Worm (Caenorhabditis elegans) whole organism, young adult: ENCODE data around the gene atx-3.
A peak's percentile ranks its signal among the peaks of the same experiment; 100 is the strongest.

Experiments
- B0261.1 ChIP-seq: sonication (generic microtip); optimal IDR thresholded peaks from 2 replicates; lab custom pipeline; 2016; ENCODE audit warnings: mild to moderate bottlenecking, missing genetic modification characterization, moderate library complexity, missing compliant biosample characterization
- F33H1.4 ChIP-seq: fragments of 200-800 bp; sonication (Bioruptor generic); IDR thresholded peaks from 2 replicates; pipeline ENCODE4 v1.3.6; 2022; ENCODE audit warnings: missing genetic modification reagents, missing genetic modification characterization, missing compliant biosample characterization
- F39B2.1 ChIP-seq: fragments of 200-800 bp; sonication (Bioruptor generic); IDR thresholded peaks from 2 replicates; pipeline ENCODE4 v1.3.6; 2022; ENCODE audit warnings: missing genetic modification reagents, missing genetic modification characterization, missing compliant biosample characterization
- F49E8.2 ChIP-seq: sonication (generic microtip); optimal IDR thresholded peaks from 3 replicates; lab custom pipeline; 2017; ENCODE audit warnings: missing genetic modification characterization, mild to moderate bottlenecking, missing compliant biosample characterization, antibody characterized with exemption, moderate library complexity; ENCODE audit not compliant: insufficient read depth
- K11D2.4 ChIP-seq: fragments of 200-800 bp; sonication (Bioruptor generic); IDR thresholded peaks from 2 replicates; pipeline ENCODE4 v1.3.6; 2022; ENCODE audit warnings: missing genetic modification reagents, missing genetic modification characterization, missing compliant biosample characterization
- T26A5.8 ChIP-seq: sonication (generic microtip); optimal IDR thresholded peaks from 2 replicates; lab custom pipeline; 2016; ENCODE audit warnings: missing genetic modification characterization, missing compliant biosample characterization
- Y53F4B.3 ChIP-seq: fragments of 200-800 bp; sonication (Bioruptor generic); IDR thresholded peaks from 2 replicates; pipeline ENCODE4 v1.3.6; 2022; ENCODE audit warnings: missing genetic modification reagents, missing genetic modification characterization, missing compliant biosample characterization
- Y53G8AR.9 ChIP-seq: fragments of 200-800 bp; sonication (Bioruptor generic); conservative IDR thresholded peaks from 2 replicates; pipeline ENCODE4 v1.3.6; 2022; ENCODE audit warnings: missing genetic modification reagents, missing genetic modification characterization, missing compliant biosample characterization
- Y56A3A.18 ChIP-seq: fragments of 200-800 bp; sonication (Bioruptor generic); IDR thresholded peaks from 2 replicates; pipeline ENCODE4 v1.3.6; 2022; ENCODE audit warnings: missing genetic modification reagents, missing genetic modification characterization, missing compliant biosample characterization
- Y67H2A.10 ChIP-seq: fragments of 200-800 bp; sonication (Bioruptor generic); conservative IDR thresholded peaks from 2 replicates; pipeline ENCODE4 v1.3.6; 2022; ENCODE audit warnings: missing genetic modification reagents, missing genetic modification characterization, missing compliant biosample characterization
- athp-1 ChIP-seq: sonication (generic microtip); optimal IDR thresholded peaks from 2 replicates; lab custom pipeline; 2017; ENCODE audit warnings: mild to moderate bottlenecking, missing genetic modification characterization, missing compliant biosample characterization
- attf-5 ChIP-seq: fragments of 200-800 bp; sonication (Bioruptor generic); optimal IDR thresholded peaks from 2 replicates; lab custom pipeline; 2018; ENCODE audit warnings: mild to moderate bottlenecking, missing genetic modification characterization, missing compliant biosample characterization
- bed-1 ChIP-seq: fragments of 200-800 bp; sonication (Bioruptor generic); IDR thresholded peaks from 2 replicates; pipeline ENCODE4 v1.3.6; 2022; ENCODE audit warnings: missing genetic modification reagents, missing genetic modification characterization, missing compliant biosample characterization
- cebp-1 ChIP-seq, 2 experiments: fragments of 200-800 bp in 1 of 2; sonication (Bioruptor generic) in 1 of 2; sonication (generic microtip) in 1 of 2; IDR thresholded peaks in 1 of 2; optimal IDR thresholded peaks in 1 of 2; 2 replicates each; pipeline versions ENCODE4 v1.3.6 to Lab custom; 2017 to 2022; ENCODE audit warnings: missing compliant biosample characterization in 2 of 2, missing genetic modification characterization in 2 of 2, mild to moderate bottlenecking in 1 of 2, missing genetic modification reagents in 1 of 2, moderate library complexity in 1 of 2
- ceh-100 ChIP-seq: fragments of 200-800 bp; sonication (Bioruptor generic); IDR thresholded peaks from 2 replicates; pipeline ENCODE4 v1.3.6; 2022; ENCODE audit warnings: missing genetic modification reagents, missing genetic modification characterization, missing compliant biosample characterization
- ceh-79 ChIP-seq: sonication (generic microtip); optimal IDR thresholded peaks from 2 replicates; lab custom pipeline; 2017; ENCODE audit warnings: mild to moderate bottlenecking, missing genetic modification characterization, missing compliant biosample characterization
- chd-7 ChIP-seq: sonication (generic microtip); optimal IDR thresholded peaks from 2 replicates; lab custom pipeline; 2016; ENCODE audit warnings: mild to moderate bottlenecking, missing genetic modification characterization, moderate library complexity, missing compliant biosample characterization
- dpff-1 ChIP-seq: sonication (generic microtip); optimal IDR thresholded peaks from 2 replicates; lab custom pipeline; 2017; ENCODE audit warnings: mild to moderate bottlenecking, missing genetic modification characterization, missing compliant biosample characterization
- ekl-4 ChIP-seq: fragments of 200-800 bp; sonication (Bioruptor generic); IDR thresholded peaks from 2 replicates; pipeline ENCODE4 v1.3.6; 2022; ENCODE audit warnings: missing genetic modification reagents, missing genetic modification characterization, missing compliant biosample characterization
- gei-17 ChIP-seq: fragments of 200-800 bp; sonication (Bioruptor generic); optimal IDR thresholded peaks from 2 replicates; lab custom pipeline; 2018; ENCODE audit warnings: mild to moderate bottlenecking, missing genetic modification characterization, missing compliant biosample characterization
- him-1 ChIP-seq: sonication (generic microtip); optimal IDR thresholded peaks from 2 replicates; lab custom pipeline; 2016; ENCODE audit warnings: missing genotype, missing genetic modification reagents, missing genetic modification characterization, missing compliant biosample characterization
- hmg-20 ChIP-seq: fragments of 200-800 bp; sonication (Bioruptor generic); IDR thresholded peaks from 2 replicates; pipeline ENCODE4 v1.3.6; 2022; ENCODE audit warnings: missing genetic modification reagents, missing genetic modification characterization, missing compliant biosample characterization
- hrde-1 ChIP-seq: sonication (generic microtip); optimal IDR thresholded peaks from 2 replicates; lab custom pipeline; 2016; ENCODE audit warnings: missing genetic modification characterization, mild to moderate bottlenecking, missing compliant biosample characterization, moderate library complexity, missing genotype, missing genetic modification reagents, borderline replicate concordance
- lir-1 ChIP-seq: fragments of 200-800 bp; sonication (Bioruptor generic); conservative IDR thresholded peaks from 2 replicates; pipeline ENCODE4 v1.3.6; 2022; ENCODE audit warnings: missing genetic modification reagents, missing genetic modification characterization, missing compliant biosample characterization
- lsy-27 ChIP-seq: sonication (generic microtip); optimal IDR thresholded peaks from 2 replicates; lab custom pipeline; 2017; ENCODE audit warnings: missing genetic modification characterization, mild to moderate bottlenecking, missing compliant biosample characterization, antibody characterized with exemption, missing genotype, borderline replicate concordance; ENCODE audit not compliant: insufficient read depth
- madf-3 ChIP-seq: fragments of 200-800 bp; sonication (Bioruptor generic); IDR thresholded peaks from 2 replicates; pipeline ENCODE4 v1.3.6; 2022; ENCODE audit warnings: missing genetic modification reagents, missing genetic modification characterization, missing compliant biosample characterization
- mel-28 ChIP-seq: sonication (generic microtip); optimal IDR thresholded peaks from 2 replicates; lab custom pipeline; 2016; ENCODE audit warnings: borderline replicate concordance, mild to moderate bottlenecking, missing genetic modification characterization, missing compliant biosample characterization
- nhr-27 ChIP-seq: fragments of 200-800 bp; sonication (Bioruptor generic); optimal IDR thresholded peaks from 2 replicates; lab custom pipeline; 2018; ENCODE audit warnings: mild to moderate bottlenecking, missing genetic modification characterization, moderate library complexity, missing compliant biosample characterization
- nhr-80 ChIP-seq: sonication (generic microtip); optimal IDR thresholded peaks from 2 replicates; lab custom pipeline; 2016; ENCODE audit warnings: missing genetic modification characterization, missing compliant biosample characterization
- nhr-90 ChIP-seq: sonication (generic microtip); optimal IDR thresholded peaks from 2 replicates; lab custom pipeline; 2016; ENCODE audit warnings: missing genotype, mild to moderate bottlenecking, missing genetic modification characterization, missing compliant biosample characterization
- rec-8 ChIP-seq, 2 experiments: sonication (generic microtip); optimal IDR thresholded peaks; 2 replicates each; lab custom pipeline; 2016; ENCODE audit warnings: mild to moderate bottlenecking in 2 of 2, missing genetic modification characterization in 2 of 2, missing genetic modification reagents in 2 of 2, missing genotype in 2 of 2, missing biosample characterization in 1 of 2, missing compliant biosample characterization in 1 of 2, moderate library complexity in 1 of 2
- rpc-1 ChIP-seq, 2 experiments: fragments of 150-350 bp in 1 of 2; sonication (generic microtip) in 1 of 2; optimal IDR thresholded peaks; 2 replicates each; lab custom pipeline; 2014 to 2018; ENCODE audit warnings: missing biosample characterization in 1 of 2, missing genetic modification characterization in 1 of 2, missing genetic modification reagents in 1 of 2, missing genotype in 1 of 2
- snpc-1.3 ChIP-seq: sonication (generic microtip); optimal IDR thresholded peaks from 2 replicates; lab custom pipeline; 2017; ENCODE audit warnings: missing genetic modification characterization, mild to moderate bottlenecking, missing compliant biosample characterization, antibody characterized with exemption, moderate library complexity, missing genotype, missing genetic modification reagents; ENCODE audit not compliant: insufficient read depth
- snpc-3.4 ChIP-seq: sonication (generic microtip); optimal IDR thresholded peaks from 2 replicates; lab custom pipeline; 2017; ENCODE audit warnings: missing genetic modification characterization, mild to moderate bottlenecking, missing compliant biosample characterization, antibody characterized with exemption, moderate library complexity, missing genotype, missing genetic modification reagents
- snpc-4 ChIP-seq, 5 experiments: fragments of 150-350 bp in 1 of 5; sonication (generic microtip) in 4 of 5; optimal IDR thresholded peaks; 2 replicates each; lab custom pipeline; 2014 to 2018; ENCODE audit warnings: missing genetic modification characterization in 5 of 5, missing biosample characterization in 3 of 5, antibody characterized with exemption in 2 of 5, mild to moderate bottlenecking in 2 of 5, missing compliant biosample characterization in 2 of 5, missing genotype in 2 of 5, moderate library complexity in 2 of 5, missing genetic modification reagents in 1 of 5
- sptf-2 ChIP-seq: fragments of 200-800 bp; sonication (Bioruptor generic); optimal IDR thresholded peaks from 2 replicates; lab custom pipeline; 2018; ENCODE audit warnings: mild to moderate bottlenecking, missing genetic modification characterization, missing compliant biosample characterization
- tbp1 ChIP-seq: fragments of 200-800 bp; sonication (Bioruptor generic); optimal IDR thresholded peaks from 2 replicates; lab custom pipeline; 2018; ENCODE audit warnings: mild to moderate bottlenecking, missing genetic modification characterization, missing compliant biosample characterization
- unc-130 ChIP-seq: sonication (generic microtip); optimal IDR thresholded peaks from 2 replicates; lab custom pipeline; 2016; ENCODE audit warnings: missing genetic modification reagents, missing genetic modification characterization, missing compliant biosample characterization
- zim-3 ChIP-seq: sonication (generic microtip); optimal IDR thresholded peaks from 2 replicates; lab custom pipeline; 2017; ENCODE audit warnings: mild to moderate bottlenecking, missing genetic modification characterization, moderate library complexity, missing compliant biosample characterization
- ztf-18 ChIP-seq: sonication (generic microtip); optimal IDR thresholded peaks from 2 replicates; lab custom pipeline; 2016; ENCODE audit warnings: missing genotype, mild to moderate bottlenecking, missing genetic modification characterization, missing compliant biosample characterization
- ztf-25 ChIP-seq: fragments of 200-800 bp; sonication (Bioruptor generic); IDR thresholded peaks from 2 replicates; pipeline ENCODE4 v1.3.6; 2022; ENCODE audit warnings: missing genetic modification reagents, missing genetic modification characterization, missing compliant biosample characterization
- ztf-26 ChIP-seq: sonication (generic microtip); optimal IDR thresholded peaks from 2 replicates; lab custom pipeline; 2017; ENCODE audit warnings: missing genetic modification characterization, missing compliant biosample characterization
- ztf-28 ChIP-seq: fragments of 200-800 bp; sonication (Bioruptor generic); IDR thresholded peaks from 2 replicates; pipeline ENCODE4 v1.3.6; 2022; ENCODE audit warnings: missing genetic modification reagents, missing genetic modification characterization, missing compliant biosample characterization
- ztf-3 ChIP-seq: fragments of 200-800 bp; sonication (Bioruptor generic); optimal IDR thresholded peaks from 2 replicates; lab custom pipeline; 2018; ENCODE audit warnings: mild to moderate bottlenecking, missing genetic modification characterization, missing compliant biosample characterization
- ztf-6 ChIP-seq: fragments of 200-800 bp; sonication (Bioruptor generic); IDR thresholded peaks from 2 replicates; pipeline ENCODE4 v1.3.6; 2022; ENCODE audit warnings: missing genetic modification reagents, missing genetic modification characterization, missing compliant biosample characterization

atx-3 gene

DNA sequence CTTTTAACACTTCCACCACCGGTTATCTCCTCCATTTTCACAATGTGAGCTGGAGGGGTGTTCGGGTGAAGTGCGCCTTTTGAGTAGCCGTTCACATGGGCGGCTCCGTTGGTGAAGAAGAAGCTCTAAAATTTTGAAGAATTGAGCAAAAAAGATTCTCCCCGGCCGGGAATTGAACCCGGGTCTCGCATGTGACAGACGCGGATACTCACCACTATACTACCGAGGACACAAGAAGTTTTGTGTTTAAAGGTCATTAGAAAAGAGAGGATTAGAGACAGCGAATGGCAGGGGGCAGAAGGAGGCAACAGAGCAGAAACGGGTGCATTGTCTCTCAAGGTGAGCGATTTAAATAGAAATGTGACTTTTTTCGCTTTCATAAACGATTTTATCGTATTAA lies 25.6 kb downstream of the atx-3 start (continued):
- peak; percentile 84; the same call in 1 of the 2 replicates for TF ChIP-seq Y56A3A.18 (GFP tag; lab: Robert Waterston, UW)
- peak; percentile 36 to 56 for TF ChIP-seq rec-8 (tag; optimal IDR thresholded peaks at IDR 0.05; lab: Kevin White, UChicago)
- TF ChIP-seq Y53G8AR.9 (GFP tag; lab: Robert Waterston, UW) = no peak
- TF ChIP-seq nhr-27 (tag; lab: Kevin White, UChicago) = no peak
- peak; percentile 58; the same call in 1 of the 2 replicates for TF ChIP-seq ztf-25 (GFP tag; lab: Robert Waterston, UW)
- TF ChIP-seq ztf-6 = 0 out of 2 replicates have a peak, but pooled peaks have one; percentile 71
- TF ChIP-seq ceh-100 (GFP tag; lab: Robert Waterston, UW) = 0 out of 2 replicates have a peak, but pooled peaks have one; percentile 34
- TF ChIP-seq rpc-1 (optimal IDR thresholded peaks at IDR 0.05; lab: Kevin White, UChicago) = peak; percentile 80
- peak; percentile 85 for TF ChIP-seq rpc-1 (tag; optimal IDR thresholded peaks at IDR 0.05; lab: Kevin White, UChicago)
- peak; percentile 67 for TF ChIP-seq snpc-1.3 (tag; lab: Kevin White, UChicago)
- peak; percentile 71 for TF ChIP-seq him-1 (tag; lab: Kevin White, UChicago)
- no peak for TF ChIP-seq T26A5.8 (tag; lab: Kevin White, UChicago)
- TF ChIP-seq nhr-80 (tag; lab: Kevin White, UChicago) = peak; percentile 9
- TF ChIP-seq bed-1 (GFP tag; lab: Robert Waterston, UW) = no peak
- TF ChIP-seq gei-17 = no peak
- no peak for TF ChIP-seq K11D2.4 (GFP tag; lab: Robert Waterston, UW)
- TF ChIP-seq F39B2.1 (GFP tag; lab: Robert Waterston, UW) = no peak
- TF ChIP-seq Y53F4B.3 = peak; percentile 52; the same call in 1 of the 2 replicates
- TF ChIP-seq snpc-4 (GFP tag; optimal IDR thresholded peaks at IDR 0.05; lab: Kevin White, UChicago) = peak; percentile 47
- TF ChIP-seq snpc-4 (tag; optimal IDR thresholded peaks at IDR 0.05; lab: Kevin White, UChicago) = peak in 3 of 4 experiments; percentile 33 to 68 (median 43)
- TF ChIP-seq ztf-18 = peak; percentile 57
- peak; percentile 72 for TF ChIP-seq zim-3
- peak; percentile 75; the same call in 1 of the 2 replicates for TF ChIP-seq ztf-28 (GFP tag; lab: Robert Waterston, UW)
- no peak for TF ChIP-seq lir-1
- peak; percentile 27 for TF ChIP-seq athp-1
- no peak for TF ChIP-seq lsy-27
- TF ChIP-seq F33H1.4 (GFP tag; lab: Robert Waterston, UW) = peak; percentile 30; the same call in 1 of the 2 replicates
- TF ChIP-seq mel-28 (tag; lab: Kevin White, UChicago) = peak; percentile 34
- peak; percentile 51 for TF ChIP-seq attf-5 (GFP tag; lab: Kevin White, UChicago)
- TF ChIP-seq dpff-1 (tag; lab: Kevin White, UChicago) = no peak
- TF ChIP-seq nhr-90 (tag; lab: Kevin White, UChicago) = peak; percentile 49
- TF ChIP-seq ceh-79 (tag; lab: Kevin White, UChicago) = no peak
- peak; percentile 24 for TF ChIP-seq unc-130
- peak; percentile 19 for TF ChIP-seq F49E8.2 (tag; lab: Kevin White, UChicago)
- TF ChIP-seq tbp1 (GFP tag; lab: Kevin White, UChicago) = peak; percentile 98
- peak; percentile 92 for TF ChIP-seq B0261.1
- no peak for TF ChIP-seq madf-3
- no peak for TF ChIP-seq ekl-4 (GFP tag; lab: Robert Waterston, UW)
- TF ChIP-seq chd-7 (tag; lab: Kevin White, UChicago) = peak; percentile 60
- peak; percentile 39 for TF ChIP-seq ztf-26 (tag; lab: Kevin White, UChicago)
- 0 out of 2 replicates have a peak, but pooled peaks have one; percentile 6 for TF ChIP-seq hmg-20
- TF ChIP-seq Y67H2A.10 (GFP tag; lab: Robert Waterston, UW) = no peak
- TF ChIP-seq cebp-1 (GFP tag; IDR thresholded peaks at IDR 0.05; lab: Robert Waterston, UW) = 0 out of 2 replicates have a peak, but pooled peaks have one; percentile 20
- peak; percentile 62 for TF ChIP-seq cebp-1 (tag; optimal IDR thresholded peaks at IDR 0.05; lab: Kevin White, UChicago)
- TF ChIP-seq snpc-3.4 (tag; lab: Kevin White, UChicago) = peak; percentile 38
- TF ChIP-seq ztf-3 (GFP tag; lab: Kevin White, UChicago) = no peak
- TF ChIP-seq sptf-2 (GFP tag; lab: Kevin White, UChicago) = no peak
- peak; percentile 7 for TF ChIP-seq hrde-1 (tag; lab: Kevin White, UChicago)
